Worm (Caenorhabditis elegans) whole organism, L1 larva: Measurements from ENCODE around the gene fbxa-56.

Experiments used
- Y116A8C.19 ChIP-seq: sonication (generic microtip); optimal IDR thresholded peaks from 2 replicates; lab custom pipeline; 2016; ENCODE audit warnings: missing compliant biosample characterization, missing genetic modification characterization, borderline replicate concordance
- alr-1 ChIP-seq: fragments of 200-800 bp; sonication (Bioruptor generic); optimal IDR thresholded peaks from 2 replicates; lab custom pipeline; 2018; ENCODE audit warnings: borderline replicate concordance, mild to moderate bottlenecking, missing genetic modification characterization, missing compliant biosample characterization
- ama-1 ChIP-seq: fragments of 150-350 bp; optimal IDR thresholded peaks from 2 replicates; lab custom pipeline; 2014
- dpl-1 ChIP-seq, 3 experiments: fragments of 150-350 bp in 2 of 3; sonication (generic microtip) in 1 of 3; optimal IDR thresholded peaks; 2 replicates each; lab custom pipeline; 2014 to 2017; ENCODE audit warnings: missing biosample characterization in 3 of 3, missing genetic modification characterization in 3 of 3, missing genetic modification reagents in 3 of 3
- elt-3 ChIP-seq, 6 experiments: fragments of 150-350 bp in 1 of 6; sonication (generic microtip); optimal IDR thresholded peaks; 2 replicates each; lab custom pipeline; 2017 to 2018; ENCODE audit warnings: missing biosample characterization in 6 of 6, missing genetic modification characterization in 6 of 6, inconsistent platforms in 1 of 6
- lir-3 ChIP-seq: sonication (generic microtip); optimal IDR thresholded peaks from 2 replicates; lab custom pipeline; 2016; ENCODE audit warnings: mild to moderate bottlenecking, missing genetic modification characterization, moderate library complexity, missing compliant biosample characterization; ENCODE audit not compliant: poor library complexity
- rnt-1 ChIP-seq: sonication (generic microtip); optimal IDR thresholded peaks from 2 replicates; lab custom pipeline; 2016; ENCODE audit warnings: mild to moderate bottlenecking, missing genetic modification characterization, moderate library complexity, missing compliant biosample characterization
- unc-62 ChIP-seq: fragments of 150-350 bp; optimal IDR thresholded peaks from 2 replicates; lab custom pipeline; 2014; ENCODE audit warnings: missing biosample characterization, missing genetic modification reagents, missing genetic modification characterization
- zag-1 ChIP-seq: fragments of 150-350 bp; optimal IDR thresholded peaks from 2 replicates; lab custom pipeline; 2014; ENCODE audit warnings: missing biosample characterization, missing genetic modification characterization

DNA sequence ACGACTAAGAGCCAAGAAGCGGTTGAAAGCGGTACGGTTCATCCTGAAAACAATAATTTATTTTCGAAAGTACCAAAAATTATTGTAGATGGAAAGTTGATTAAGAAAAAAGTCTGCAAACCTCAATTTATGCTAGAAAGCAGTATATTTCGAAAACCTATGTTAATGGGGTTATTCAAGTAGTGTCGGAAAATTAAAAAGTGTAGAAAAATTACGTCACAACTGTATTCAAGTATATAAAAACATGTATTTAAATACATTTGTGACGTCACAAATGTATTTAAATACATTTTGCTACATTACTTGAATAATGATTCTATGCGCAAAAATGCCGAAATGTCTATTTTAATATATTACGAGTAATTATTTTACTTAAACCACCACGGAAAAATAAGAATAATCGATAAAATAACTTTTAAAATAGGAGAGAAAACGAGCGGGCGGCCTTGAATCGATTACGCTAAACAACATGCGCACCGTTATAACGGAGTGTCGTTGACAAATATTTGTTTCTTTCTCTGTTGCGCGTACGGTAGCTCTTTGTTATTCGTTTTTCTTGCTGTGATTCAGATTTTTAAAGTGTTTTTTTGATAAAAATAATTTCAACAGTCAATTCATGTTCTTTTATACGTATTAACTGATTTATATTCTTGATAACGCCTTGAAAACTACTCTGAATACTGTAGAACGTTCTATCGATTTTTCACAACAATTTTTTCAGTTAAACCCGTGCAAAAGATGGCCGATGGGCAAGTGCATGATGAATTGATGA, 27.1 kb downstream of the fbxa-56 start, which contains the start of the genes F23H11.5 and bra-2:
- peak; percentile 9 for TF ChIP-seq lir-3 (tag; lab: Kevin White, UChicago)
- no peak for TF ChIP-seq unc-62
- peak in 1 of 6 experiments; percentile 5 for TF ChIP-seq elt-3 (tag; optimal IDR thresholded peaks at IDR 0.05; lab: Kevin White, UChicago)
- no peak for TF ChIP-seq rnt-1
- TF ChIP-seq ama-1 (lab: Kevin White, UChicago) = no peak
- TF ChIP-seq alr-1 (tag; lab: Kevin White, UChicago) = no peak
- TF ChIP-seq Y116A8C.19 = no peak
- TF ChIP-seq dpl-1 (GFP tag; optimal IDR thresholded peaks at IDR 0.05; lab: Kevin White, UChicago) = peak in 2 of 3 experiments; percentile 27 to 43
- TF ChIP-seq zag-1 (tag; lab: Kevin White, UChicago) = no peak
